Worm (Caenorhabditis elegans) whole organism, L1 larva: ENCODE measurements around the gene aagr-2.

Experiments used
- ceh-82 ChIP-seq, 3 experiments: fragments of 150-350 bp in 1 of 3; sonication (generic microtip) in 2 of 3; optimal IDR thresholded peaks; 2 replicates each; lab custom pipeline; 2014 to 2017; ENCODE audit warnings: missing biosample characterization in 3 of 3, missing genetic modification characterization in 3 of 3
- ces-1 ChIP-seq: fragments of 150-350 bp; optimal IDR thresholded peaks from 2 replicates; lab custom pipeline; 2014; ENCODE audit warnings: missing biosample characterization, missing genetic modification reagents, missing genetic modification characterization
- egl-13 ChIP-seq: sonication (generic microtip); optimal IDR thresholded peaks from 2 replicates; lab custom pipeline; 2016; ENCODE audit warnings: missing genotype, missing genetic modification reagents, missing genetic modification characterization, missing compliant biosample characterization
- lin-13 ChIP-seq: fragments of 150-350 bp; optimal IDR thresholded peaks from 2 replicates; lab custom pipeline; 2014; ENCODE audit warnings: missing biosample characterization, missing genetic modification reagents, missing genetic modification characterization
- nhr-77 ChIP-seq: fragments of 150-350 bp; optimal IDR thresholded peaks from 2 replicates; lab custom pipeline; 2014; ENCODE audit warnings: missing biosample characterization, missing genetic modification characterization
- pax-3 ChIP-seq: fragments of 200-800 bp; sonication (Bioruptor generic); optimal IDR thresholded peaks from 2 replicates; lab custom pipeline; 2018; ENCODE audit warnings: mild to moderate bottlenecking, missing genetic modification characterization, moderate library complexity, missing compliant biosample characterization

- TF ChIP-seq lin-13 (no peak), pax-3 (tag; lab: Kevin White, UChicago) (no peak), ces-1 (no peak), egl-13 (tag; lab: Kevin White, UChicago) (no peak), ceh-82 (tag; optimal IDR thresholded peaks at IDR 0.05; lab: Kevin White, UChicago) (no peak), nhr-77 (no peak)
These were observed 4.4 kb downstream of the aagr-2 start for ce11 chrII:4920608-4921007.
